Worm (Caenorhabditis elegans): ENCODE results near the gene slc-17.2.

The slc-17.2 gene

DNA sequence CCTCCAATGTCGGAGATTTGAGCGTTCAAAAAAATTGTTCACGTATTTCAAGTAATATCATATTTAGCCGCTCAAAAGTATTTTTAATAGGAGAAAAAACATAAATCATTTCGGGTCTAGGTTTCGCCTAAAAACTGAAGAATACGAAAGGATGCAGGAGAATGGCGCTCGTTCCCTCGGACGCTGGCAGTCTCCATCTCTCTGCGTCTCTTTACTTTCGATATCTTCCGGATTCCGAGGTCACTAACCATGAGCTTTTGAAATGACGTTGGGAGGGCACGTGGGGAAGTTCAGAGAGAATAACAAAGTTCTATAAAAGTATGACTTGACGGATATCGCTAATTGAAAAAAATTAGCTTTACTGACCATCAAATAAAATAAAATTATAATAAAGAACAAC is 1.0 kb upstream of the slc-17.2 start (continued):
- TF ChIP-seq lag-1 (GFP tag; IDR thresholded peaks at IDR 0.05), result no peak
- peak; percentile 23 for TF ChIP-seq hrde-1 (tag; optimal IDR thresholded peaks at IDR 0.05; ENCODE audit: borderline replicate concordance)
- no peak for TF ChIP-seq ztf-22 (GFP tag; optimal IDR thresholded peaks at IDR 0.05)
- TF ChIP-seq efl-1 (GFP tag; optimal IDR thresholded peaks at IDR 0.05), result peak; percentile 19
- no peak for TF ChIP-seq ztf-28 (GFP tag; IDR thresholded peaks at IDR 0.05)
- TF ChIP-seq bed-2 (GFP tag; IDR thresholded peaks at IDR 0.05), result no peak
- TF ChIP-seq nhr-80 (tag; optimal IDR thresholded peaks at IDR 0.05), result no peak
- no peak for TF ChIP-seq cebp-1 (GFP tag; IDR thresholded peaks at IDR 0.05)
- TF ChIP-seq cebp-1 (tag; optimal IDR thresholded peaks at IDR 0.05), result peak; percentile 30

DNA sequence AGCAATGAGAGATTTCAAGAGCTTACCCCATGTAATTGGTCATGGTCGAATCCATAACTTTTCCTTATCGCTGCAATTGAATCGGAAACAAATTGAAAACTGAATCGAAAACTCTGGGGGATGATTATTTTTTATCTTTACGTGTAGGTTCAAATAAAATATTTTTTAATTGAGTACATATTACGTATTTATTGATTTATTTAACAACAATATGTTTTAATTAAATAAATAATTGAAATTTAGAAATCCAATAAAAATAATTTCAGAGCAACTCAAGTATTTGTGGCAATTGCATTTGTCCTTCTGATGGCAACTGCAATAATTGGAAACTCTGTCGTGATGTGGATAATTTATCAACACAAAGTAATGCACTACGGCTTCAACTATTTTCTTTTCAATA is 4.4 kb downstream of the slc-17.2 start, which contains the start of gene C38C10.3:
C38C10.3 (minus strand) TSS at position 101 of the 400 bp plus-strand sequence.
- TF ChIP-seq lsl-1 (GFP tag; optimal IDR thresholded peaks at IDR 0.05) (no peak), tbx-9 (tag; optimal IDR thresholded peaks at IDR 0.05; ENCODE audit: borderline replicate concordance) (no peak), F10E7.11 (tag; optimal IDR thresholded peaks at IDR 0.05) (no peak), sdz-38 (tag; optimal IDR thresholded peaks at IDR 0.05) (no peak), hlh-12 (tag; optimal IDR thresholded peaks at IDR 0.05) (no peak), ceh-91 (GFP tag; IDR thresholded peaks at IDR 0.05) (no peak), egl-44 (GFP tag; IDR thresholded peaks at IDR 0.05) (no peak), madf-6 (GFP tag; IDR thresholded peaks at IDR 0.05) (no peak), lin-26 (GFP tag; IDR thresholded peaks at IDR 0.05) (no peak), Y56A3A.18 (GFP tag; IDR thresholded peaks at IDR 0.05) (no peak), lsy-27 (tag; optimal IDR thresholded peaks at IDR 0.05; ENCODE audit: borderline replicate concordance, insufficient read depth) (no peak), athp-1 (tag; optimal IDR thresholded peaks at IDR 0.05) (no peak), snpc-1.3 (tag; optimal IDR thresholded peaks at IDR 0.05; ENCODE audit: insufficient read depth) (no peak), K11D2.4 (GFP tag; IDR thresholded peaks at IDR 0.05) (no peak), hmg-20 (GFP tag; IDR thresholded peaks at IDR 0.05) (no peak), F57C9.4 (tag; optimal IDR thresholded peaks at IDR 0.05) (no peak), sea-2 (GFP tag; IDR thresholded peaks at IDR 0.05) (no peak), efl-1 (GFP tag; optimal IDR thresholded peaks at IDR 0.05) (no peak), hrde-1 (tag; optimal IDR thresholded peaks at IDR 0.05; ENCODE audit: borderline replicate concordance) (no peak)

DNA sequence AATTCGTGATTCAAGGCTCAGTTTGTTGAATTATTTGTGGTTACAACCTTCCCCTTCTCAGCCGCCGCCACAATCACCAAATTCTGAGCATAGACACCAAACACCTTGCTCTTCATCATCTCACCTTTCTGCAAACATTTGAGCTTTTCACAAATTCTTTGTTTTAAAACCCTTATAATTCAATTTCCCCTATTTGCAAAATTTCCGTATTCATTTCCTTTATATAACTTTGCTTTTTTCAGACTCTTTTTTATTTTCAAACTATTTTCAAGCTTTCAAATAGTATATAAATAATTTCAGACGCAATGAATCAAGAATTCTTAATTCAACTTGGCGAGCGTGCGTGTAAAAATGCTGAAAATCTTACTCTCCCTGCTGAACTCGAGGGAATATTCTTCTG is 6.4 kb downstream of the slc-17.2 start, which contains the start of gene tkr-1:
tkr-1 (plus strand) TSS at position 301 of the 400 bp plus-strand sequence.
- no peak for TF ChIP-seq snpc-1.1 (tag; optimal IDR thresholded peaks at IDR 0.05; ENCODE audit: insufficient read depth)
- no peak for TF ChIP-seq ama-1 (optimal IDR thresholded peaks at IDR 0.05)
- no peak for TF ChIP-seq ama-1 (GFP tag; optimal IDR thresholded peaks at IDR 0.05)
- TF ChIP-seq B0035.1 (tag; optimal IDR thresholded peaks at IDR 0.05), result no peak
- TF ChIP-seq K11D2.4 (GFP tag; IDR thresholded peaks at IDR 0.05), result no peak
- no peak for TF ChIP-seq F55B11.4 (tag; optimal IDR thresholded peaks at IDR 0.05; ENCODE audit: borderline replicate concordance, insufficient read depth)
- no peak for TF ChIP-seq ztf-18 (tag; optimal IDR thresholded peaks at IDR 0.05)
- TF ChIP-seq ceh-58 (GFP tag; IDR thresholded peaks at IDR 0.05), result no peak
- TF ChIP-seq B0336.3 (GFP tag; IDR thresholded peaks at IDR 0.05), result no peak
- no peak for TF ChIP-seq lin-26 (GFP tag; IDR thresholded peaks at IDR 0.05)
- no peak for TF ChIP-seq madf-3 (GFP tag; IDR thresholded peaks at IDR 0.05)
- no peak for TF ChIP-seq Y95B8A.8 (GFP tag; IDR thresholded peaks at IDR 0.05)

Data from whole organism, young adult.